Worm (Caenorhabditis elegans): ENCODE data around the gene ZC196.8.

ce11 chrV:8736369-8736768, 14.3 kb upstream of the ZC196.8 start, which contains the start of gene ZC196.3:
- TF ChIP-seq lin-29 (GFP tag; IDR thresholded peaks at IDR 0.05) (no peak), nhr-237 (tag; optimal IDR thresholded peaks at IDR 0.05) (no peak), fkh-10 (GFP tag; optimal IDR thresholded peaks at IDR 0.05) (no peak), zag-1 (tag; optimal IDR thresholded peaks at IDR 0.05) (no peak), mdl-1 (tag; optimal IDR thresholded peaks at IDR 0.05) (no peak), lin-39 (tag; optimal IDR thresholded peaks at IDR 0.05) (no peak), zip-11 (GFP tag; IDR thresholded peaks at IDR 0.05) (no peak), snpc-4 (tag; optimal IDR thresholded peaks at IDR 0.05) (no peak)

All from whole organism, L4 larva.